Worm (Caenorhabditis elegans) whole organism, early embryonic: ENCODE measurements around the gene T21D12.11.
A peak's percentile ranks its signal among the peaks of the same experiment; 100 is the strongest.

Experiments used
- B0310.2 ChIP-seq: sonication (generic microtip); optimal IDR thresholded peaks from 2 replicates; lab custom pipeline; 2016; ENCODE audit warnings: mild to moderate bottlenecking, missing genetic modification characterization, missing compliant biosample characterization
- F13C5.2 ChIP-seq: sonication (generic microtip); optimal IDR thresholded peaks from 2 replicates; lab custom pipeline; 2017; ENCODE audit warnings: mild to moderate bottlenecking, missing genetic modification characterization, inconsistent platforms, missing compliant biosample characterization
- aly-1 ChIP-seq: sonication (generic microtip); optimal IDR thresholded peaks from 2 replicates; lab custom pipeline; 2016; ENCODE audit warnings: missing genetic modification characterization, missing compliant biosample characterization
- ama-1 ChIP-seq: fragments of 150-350 bp; optimal IDR thresholded peaks from 2 replicates; lab custom pipeline; 2014
- ceh-13 ChIP-seq: fragments of 200-800 bp; sonication (Bioruptor generic); optimal IDR thresholded peaks from 2 replicates; lab custom pipeline; 2018; ENCODE audit warnings: mild to moderate bottlenecking, missing genetic modification characterization, missing compliant biosample characterization
- ceh-36 ChIP-seq: sonication (generic microtip); optimal IDR thresholded peaks from 2 replicates; lab custom pipeline; 2016; ENCODE audit warnings: missing genetic modification characterization, inconsistent platforms, missing compliant biosample characterization
- ets-7 ChIP-seq: sonication (generic microtip); optimal IDR thresholded peaks from 2 replicates; lab custom pipeline; 2016; ENCODE audit warnings: missing genotype, missing genetic modification characterization, missing compliant biosample characterization
- flt-1 ChIP-seq: fragments of 200-800 bp; sonication (Bioruptor generic); IDR thresholded peaks from 2 replicates; pipeline ENCODE4 v1.3.6; 2022; ENCODE audit warnings: missing genetic modification characterization, missing compliant biosample characterization
- hmbx-1 ChIP-seq: sonication (generic microtip); optimal IDR thresholded peaks from 2 replicates; lab custom pipeline; 2016; ENCODE audit warnings: mild to moderate bottlenecking, missing genetic modification characterization, missing compliant biosample characterization
- hmg-4 ChIP-seq: fragments of 200-800 bp; sonication (Bioruptor generic); optimal IDR thresholded peaks from 2 replicates; lab custom pipeline; 2018; ENCODE audit warnings: mild to moderate bottlenecking, missing genetic modification characterization, missing compliant biosample characterization
- hnd-1 ChIP-seq: sonication (generic microtip); optimal IDR thresholded peaks from 2 replicates; lab custom pipeline; 2016; ENCODE audit warnings: missing genetic modification characterization, missing compliant biosample characterization
- pes-1 ChIP-seq: fragments of 200-800 bp; sonication (Bioruptor generic); IDR thresholded peaks from 2 replicates; pipeline ENCODE4 v1.3.6; 2022; ENCODE audit warnings: missing genetic modification reagents, missing genetic modification characterization, missing compliant biosample characterization
- scrt-1 ChIP-seq: fragments of 200-800 bp; sonication (Bioruptor generic); IDR thresholded peaks from 2 replicates; pipeline ENCODE4 v1.3.6; 2022; ENCODE audit warnings: missing genetic modification characterization, missing compliant biosample characterization
- sea-1 ChIP-seq: fragments of 200-800 bp; sonication (Bioruptor generic); conservative IDR thresholded peaks from 2 replicates; pipeline ENCODE4 v1.3.6; 2022; ENCODE audit warnings: missing genetic modification characterization, missing compliant biosample characterization
- tbx-11 ChIP-seq: fragments of 200-800 bp; sonication (Bioruptor generic); IDR thresholded peaks from 2 replicates; pipeline ENCODE4 v1.3.6; 2022; ENCODE audit warnings: missing genetic modification characterization, missing compliant biosample characterization
- tbx-37 ChIP-seq: fragments of 200-800 bp; sonication (Bioruptor generic); conservative IDR thresholded peaks from 2 replicates; pipeline ENCODE4 v1.3.6; 2022; ENCODE audit warnings: missing genetic modification reagents, missing genetic modification characterization, missing compliant biosample characterization
- tra-4 ChIP-seq: sonication (generic microtip); optimal IDR thresholded peaks from 2 replicates; lab custom pipeline; 2017; ENCODE audit warnings: missing genetic modification characterization, missing compliant biosample characterization

T21D12.11 gene

DNA sequence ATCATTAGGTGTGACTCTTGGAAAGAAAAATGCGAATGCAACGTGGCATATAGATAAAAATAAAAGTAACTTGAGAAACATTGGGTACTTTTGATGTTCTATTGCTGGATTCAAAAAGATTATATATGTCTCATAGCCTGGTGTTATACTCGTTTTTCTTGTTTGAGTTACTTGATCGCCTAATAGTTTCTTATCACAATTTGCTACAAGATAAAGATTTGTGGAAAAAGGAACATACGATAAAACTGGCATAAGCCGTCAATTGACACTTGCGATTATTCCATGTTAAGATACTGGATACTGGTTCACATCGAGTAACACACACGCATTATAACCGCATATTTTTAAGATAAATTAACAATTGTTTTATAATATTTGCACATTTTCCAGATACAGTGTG lies 16.8 kb upstream of the T21D12.11 start, which contains the start of gene grl-19:
Gene grl-19 (minus strand): TSS at position 101 of the 400 bp plus-strand sequence.
- TF ChIP-seq scrt-1 (GFP tag; lab: Robert Waterston, UW) (no peak), sea-1 (GFP tag; lab: Robert Waterston, UW) (no peak), ceh-36 (tag; lab: Kevin White, UChicago) (no peak), tra-4 (tag; lab: Kevin White, UChicago) (no peak), B0310.2 (tag; lab: Kevin White, UChicago) (no peak)

DNA sequence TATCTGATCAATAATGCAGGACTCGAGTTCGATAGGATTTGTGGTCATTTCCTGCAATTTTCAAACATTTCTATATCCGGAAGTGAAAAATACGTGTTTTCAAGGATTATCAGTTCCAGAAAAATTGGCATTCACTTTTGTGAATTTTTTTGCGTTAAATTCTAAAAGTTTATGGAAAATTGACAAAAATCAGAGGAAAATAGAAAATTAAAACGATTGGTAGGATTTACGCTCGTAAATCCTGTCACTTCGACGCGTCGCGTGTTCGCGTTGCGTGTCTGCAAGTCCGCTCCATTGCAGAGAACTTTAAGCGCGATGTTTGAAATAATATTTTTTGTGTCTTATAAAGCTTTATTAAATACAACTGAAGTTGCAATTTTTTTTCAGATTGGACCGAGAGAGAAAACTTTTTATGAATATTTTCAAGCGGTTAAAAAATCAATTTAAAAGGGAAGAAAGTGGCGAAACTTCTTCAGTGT lies 13.8 kb upstream of the T21D12.11 start, which contains the start of gene rcat-1:
Gene rcat-1 (minus strand): TSS at position 51 of the 479 bp plus-strand sequence.
- TF ChIP-seq F13C5.2 (tag; lab: Kevin White, UChicago) = peak; percentile 71
- TF ChIP-seq ets-7 (tag; lab: Kevin White, UChicago) = no peak
- TF ChIP-seq hmbx-1 (tag; lab: Kevin White, UChicago) = no peak
- no peak for TF ChIP-seq aly-1 (tag; lab: Kevin White, UChicago)
- 0 out of 2 replicates have a peak, but pooled peaks have one; percentile 14 for TF ChIP-seq pes-1 (GFP tag; lab: Robert Waterston, UW)
- no peak for TF ChIP-seq ceh-13 (GFP tag; lab: Kevin White, UChicago)
- TF ChIP-seq hmg-4 (GFP tag; lab: Kevin White, UChicago) = no peak

DNA sequence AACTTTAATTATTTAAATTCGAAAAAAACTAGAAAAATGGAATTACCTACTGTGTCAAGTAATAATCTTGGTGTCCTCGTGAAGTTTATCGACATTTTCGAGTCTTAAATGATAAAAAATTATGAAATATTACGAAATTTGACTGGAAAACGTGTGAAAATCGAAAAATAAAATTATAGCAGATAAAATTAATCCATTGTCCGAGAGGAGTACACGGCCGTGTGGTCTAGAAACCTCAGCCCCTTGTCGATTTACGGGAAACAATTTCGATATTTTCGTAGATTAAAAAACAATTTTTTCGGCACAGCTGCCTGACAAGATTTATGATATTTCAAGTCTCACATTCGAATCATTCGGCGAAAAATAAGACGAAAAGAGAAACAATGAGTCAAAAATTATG lies 12.1 kb upstream of the T21D12.11 start, which contains the start of gene R02D3.8:
Gene R02D3.8 (minus strand): TSS at position 109 of the 400 bp plus-strand sequence.
- TF ChIP-seq flt-1 (GFP tag; lab: Robert Waterston, UW) = no peak
- TF ChIP-seq aly-1 (tag; lab: Kevin White, UChicago) = no peak
- TF ChIP-seq pes-1 (GFP tag; lab: Robert Waterston, UW) = no peak
- no peak for TF ChIP-seq hnd-1 (tag; lab: Kevin White, UChicago)
- no peak for TF ChIP-seq tbx-11 (GFP tag; lab: Robert Waterston, UW)
- TF ChIP-seq F13C5.2 (tag; lab: Kevin White, UChicago) = no peak
- no peak for TF ChIP-seq ets-7 (tag; lab: Kevin White, UChicago)
- TF ChIP-seq scrt-1 (GFP tag; lab: Robert Waterston, UW) = no peak
- TF ChIP-seq hmbx-1 (tag; lab: Kevin White, UChicago) = no peak
- no peak for TF ChIP-seq ceh-36 (tag; lab: Kevin White, UChicago)
- no peak for TF ChIP-seq sea-1 (GFP tag; lab: Robert Waterston, UW)
- no peak for TF ChIP-seq tra-4 (tag; lab: Kevin White, UChicago)
- TF ChIP-seq B0310.2 (tag; lab: Kevin White, UChicago) = no peak
- no peak for TF ChIP-seq ama-1
- no peak for TF ChIP-seq tbx-37 (GFP tag; lab: Robert Waterston, UW)
- TF ChIP-seq ceh-13 (GFP tag; lab: Kevin White, UChicago) = no peak
- TF ChIP-seq hmg-4 (GFP tag; lab: Kevin White, UChicago) = no peak

DNA sequence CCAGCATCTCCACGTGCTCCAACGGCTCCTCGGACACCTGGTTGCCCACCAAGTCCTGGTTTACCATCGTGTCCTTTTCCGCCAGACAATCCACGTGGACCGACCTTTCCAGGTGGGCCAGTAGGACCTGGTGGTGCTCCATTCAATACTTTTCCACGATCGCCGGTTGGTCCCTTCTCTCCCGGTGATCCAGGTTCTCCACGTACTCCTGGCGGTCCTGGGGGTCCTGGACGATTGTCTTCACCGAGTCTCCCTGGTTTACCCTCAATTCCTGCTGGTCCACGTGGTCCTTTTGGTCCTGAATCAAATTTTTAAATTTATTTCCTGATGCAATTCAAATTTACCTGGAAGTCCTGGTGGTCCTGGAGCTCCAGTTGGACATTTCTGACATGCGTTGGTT lies 10.8 kb upstream of the T21D12.11 start:
- TF ChIP-seq B0310.2 (tag; lab: Kevin White, UChicago) = no peak
- TF ChIP-seq aly-1 (tag; lab: Kevin White, UChicago) = no peak
- TF ChIP-seq F13C5.2 (tag; lab: Kevin White, UChicago) = no peak
- TF ChIP-seq ets-7 (tag; lab: Kevin White, UChicago) = no peak
- no peak for TF ChIP-seq ceh-13 (GFP tag; lab: Kevin White, UChicago)
- no peak for TF ChIP-seq ama-1
- TF ChIP-seq hnd-1 (tag; lab: Kevin White, UChicago) = no peak
- no peak for TF ChIP-seq pes-1 (GFP tag; lab: Robert Waterston, UW)
- no peak for TF ChIP-seq scrt-1 (GFP tag; lab: Robert Waterston, UW)
- TF ChIP-seq ceh-36 (tag; lab: Kevin White, UChicago) = no peak
- TF ChIP-seq tra-4 (tag; lab: Kevin White, UChicago) = no peak
- TF ChIP-seq tbx-11 (GFP tag; lab: Robert Waterston, UW) = no peak
- no peak for TF ChIP-seq sea-1 (GFP tag; lab: Robert Waterston, UW)

- no peak for TF ChIP-seq hmbx-1 (tag; lab: Kevin White, UChicago)
- no peak for TF ChIP-seq hnd-1 (tag; lab: Kevin White, UChicago)
- no peak for TF ChIP-seq sea-1 (GFP tag; lab: Robert Waterston, UW)
- TF ChIP-seq tbx-11 (GFP tag; lab: Robert Waterston, UW) = no peak
- TF ChIP-seq ama-1 = no peak
- no peak for TF ChIP-seq tbx-37 (GFP tag; lab: Robert Waterston, UW)
- TF ChIP-seq flt-1 (GFP tag; lab: Robert Waterston, UW) = no peak
- TF ChIP-seq B0310.2 (tag; lab: Kevin White, UChicago) = no peak
- no peak for TF ChIP-seq scrt-1 (GFP tag; lab: Robert Waterston, UW)
- no peak for TF ChIP-seq ceh-36 (tag; lab: Kevin White, UChicago)
- no peak for TF ChIP-seq ets-7 (tag; lab: Kevin White, UChicago)
- no peak for TF ChIP-seq tra-4 (tag; lab: Kevin White, UChicago)
- no peak for TF ChIP-seq ceh-13 (GFP tag; lab: Kevin White, UChicago)
- TF ChIP-seq hmg-4 (GFP tag; lab: Kevin White, UChicago) = no peak
- no peak for TF ChIP-seq F13C5.2 (tag; lab: Kevin White, UChicago)
- no peak for TF ChIP-seq pes-1 (GFP tag; lab: Robert Waterston, UW)
- TF ChIP-seq aly-1 (tag; lab: Kevin White, UChicago) = no peak
These were observed 10.1 kb upstream of the T21D12.11 start, which contains the start of gene dpy-9 for ce11 chrIV:259142-259541. dpy-9 (minus strand) TSS chrIV:259204.

DNA sequence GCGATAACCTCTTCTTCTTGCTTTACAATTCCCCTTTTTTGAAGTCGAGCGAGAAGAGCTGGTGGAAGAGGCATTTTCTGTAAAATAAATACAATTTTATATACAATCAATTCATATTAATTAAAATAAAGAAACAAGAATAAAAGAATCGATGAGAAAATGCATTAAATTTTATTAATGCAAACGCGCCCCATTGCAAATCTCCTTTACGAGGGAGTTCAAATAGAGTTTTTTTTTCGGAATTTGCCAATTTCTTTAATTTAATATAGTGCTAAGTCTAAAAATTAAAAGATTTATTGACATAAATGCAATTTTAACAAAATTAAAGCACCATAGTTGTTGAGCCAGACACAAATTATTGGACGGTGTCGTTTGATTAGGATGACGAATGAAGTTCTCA lies 7.6 kb upstream of the T21D12.11 start, which contains the start of gene pqbp-1.1:
Gene pqbp-1.1 (minus strand): TSS at position 77 of the 400 bp plus-strand sequence.
- TF ChIP-seq hmg-4 (GFP tag; lab: Kevin White, UChicago) = no peak
- peak; percentile 39 for TF ChIP-seq F13C5.2 (tag; lab: Kevin White, UChicago)
- 0 out of 2 replicates have a peak, but pooled peaks have one; percentile 48 for TF ChIP-seq sea-1 (GFP tag; lab: Robert Waterston, UW)

DNA sequence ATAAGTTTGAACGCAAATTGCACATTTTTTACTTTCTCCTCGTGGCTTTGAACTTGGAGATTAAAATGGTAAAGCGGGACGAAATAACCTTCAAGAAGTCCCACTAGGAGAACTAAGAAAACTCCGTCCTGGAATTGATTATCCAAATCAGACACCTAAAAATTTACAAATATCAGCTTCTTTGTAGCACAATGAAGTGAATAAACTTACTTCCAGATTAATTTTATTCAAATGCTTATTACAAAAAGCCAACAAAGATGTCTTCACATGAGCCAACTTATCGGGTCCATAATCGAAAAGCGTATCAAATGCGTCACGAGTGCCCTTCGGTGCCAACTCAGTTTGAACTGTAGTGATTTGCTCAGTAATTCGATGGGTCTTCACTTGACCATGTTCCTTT lies 6.7 kb upstream of the T21D12.11 start:
- no peak for TF ChIP-seq ets-7 (tag; lab: Kevin White, UChicago)
- TF ChIP-seq tbx-37 (GFP tag; lab: Robert Waterston, UW) = no peak
- TF ChIP-seq tra-4 (tag; lab: Kevin White, UChicago) = no peak
- no peak for TF ChIP-seq scrt-1 (GFP tag; lab: Robert Waterston, UW)
- TF ChIP-seq aly-1 (tag; lab: Kevin White, UChicago) = no peak
